Worm (Caenorhabditis elegans): ENCODE data around the gene col-108.

DNA sequence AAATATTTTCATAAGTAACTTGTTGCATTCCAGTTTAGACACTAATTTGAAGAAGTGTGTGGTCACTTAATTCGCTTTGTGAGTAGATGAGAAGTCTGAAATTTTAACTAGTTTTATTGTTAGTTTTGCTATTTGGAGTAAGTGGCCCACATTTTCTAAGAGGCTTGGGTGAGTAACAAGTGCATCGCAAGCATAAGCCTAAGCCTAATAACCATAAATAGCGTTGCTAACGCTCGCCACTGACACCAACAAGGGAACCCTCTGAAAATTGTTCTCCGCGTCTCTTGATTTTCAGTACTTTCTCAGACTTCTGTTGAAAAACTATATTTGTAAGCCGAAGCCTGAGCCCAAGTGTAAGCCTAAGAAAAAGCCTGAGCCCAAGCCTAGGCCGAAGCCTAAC is 44.1 kb upstream of the col-108 start, which contains the start of gene epic-3:
- TF ChIP-seq unc-62 (GFP tag; optimal IDR thresholded peaks at IDR 0.05 in 1 of 2) (no peak), unc-62 (tag; optimal IDR thresholded peaks at IDR 0.05) (no peak), lsy-2 (tag; optimal IDR thresholded peaks at IDR 0.05) (no peak)

All from whole organism, L4 larva.